Worm (Caenorhabditis elegans): ENCODE results near the gene vps-22.
A peak's percentile ranks its signal among the peaks of the same experiment; 100 is the strongest.

Gene vps-22

ce11 chrIII:4917960-4918712 is 44.2 kb downstream of the vps-22 start, which contains the start of gene rpb-8:
Gene rpb-8, minus strand, starts transcription at chrIII:4918008.
- TF ChIP-seq unc-62 (GFP tag; optimal IDR thresholded peaks at IDR 0.05) (no peak), sma-9 (GFP tag; optimal IDR thresholded peaks at IDR 0.05) (peak; percentile 13), sma-9 (tag; optimal IDR thresholded peaks at IDR 0.05) (no peak), lsy-2 (tag; optimal IDR thresholded peaks at IDR 0.05) (peak; percentile 14 to 75), blmp-1 (tag; optimal IDR thresholded peaks at IDR 0.05; ENCODE audit: insufficient read depth) (peak; percentile 18), nhr-6 (tag; optimal IDR thresholded peaks at IDR 0.05) (no peak), crh-2 (tag; optimal IDR thresholded peaks at IDR 0.05) (peak; percentile 45), skn-1 (tag; optimal IDR thresholded peaks at IDR 0.05) (no peak), ceh-16 (tag; optimal IDR thresholded peaks at IDR 0.05) (no peak), C34F6.9 (tag; optimal IDR thresholded peaks at IDR 0.05) (peak; percentile 64), unc-39 (tag; optimal IDR thresholded peaks at IDR 0.05) (no peak), zag-1 (tag; optimal IDR thresholded peaks at IDR 0.05) (no peak), ama-1 (optimal IDR thresholded peaks at IDR 0.05) (peak; percentile 44), mbf-1 (tag; optimal IDR thresholded peaks at IDR 0.05) (no peak), peb-1 (tag; optimal IDR thresholded peaks at IDR 0.05) (no peak), ztf-4 (tag; optimal IDR thresholded peaks at IDR 0.05) (no peak), alr-1 (tag; optimal IDR thresholded peaks at IDR 0.05) (no peak), egl-27 (tag; optimal IDR thresholded peaks at IDR 0.05) (no peak), snpc-4 (tag; optimal IDR thresholded peaks at IDR 0.05) (peak; percentile 13), sem-4 (tag; optimal IDR thresholded peaks at IDR 0.05) (no peak), F13H6.1 (tag; optimal IDR thresholded peaks at IDR 0.05) (peak; percentile 29), nhr-12 (tag; optimal IDR thresholded peaks at IDR 0.05) (no peak), gmeb-1 (tag; optimal IDR thresholded peaks at IDR 0.05) (peak; percentile 89), elt-1 (tag; optimal IDR thresholded peaks at IDR 0.05) (no peak), elt-3 (tag; optimal IDR thresholded peaks at IDR 0.05) (no peak), ceh-82 (tag; optimal IDR thresholded peaks at IDR 0.05) (no peak), ztf-1 (GFP tag; conservative IDR thresholded peaks at IDR 0.05) (no peak), lin-13 (GFP tag; optimal IDR thresholded peaks at IDR 0.05) (peak; percentile 46), mdl-1 (tag; optimal IDR thresholded peaks at IDR 0.05) (no peak), lin-39 (tag; optimal IDR thresholded peaks at IDR 0.05) (no peak), nhr-237 (tag; optimal IDR thresholded peaks at IDR 0.05) (no peak), nhr-129 (tag; optimal IDR thresholded peaks at IDR 0.05) (peak; percentile 55), Y55F3AM.14 (GFP tag; optimal IDR thresholded peaks at IDR 0.05) (no peak), ztf-11 (tag; optimal IDR thresholded peaks at IDR 0.05) (no peak), nhr-25 (tag; optimal IDR thresholded peaks at IDR 0.05) (peak; percentile 16), unc-55 (GFP tag; optimal IDR thresholded peaks at IDR 0.05) (peak; percentile 90), lin-11 (tag; optimal IDR thresholded peaks at IDR 0.05) (peak; percentile 1), aly-2 (tag; optimal IDR thresholded peaks at IDR 0.05) (no peak), ZK546.5 (tag; optimal IDR thresholded peaks at IDR 0.05) (no peak), sma-3 (GFP tag; optimal IDR thresholded peaks at IDR 0.05) (peak; percentile 18), nhr-21 (tag; optimal IDR thresholded peaks at IDR 0.05) (peak; percentile 3), fos-1 (tag; optimal IDR thresholded peaks at IDR 0.05) (peak; percentile 29), nhr-77 (tag; optimal IDR thresholded peaks at IDR 0.05) (no peak), nhr-11 (tag; optimal IDR thresholded peaks at IDR 0.05) (no peak), nhr-10 (tag; optimal IDR thresholded peaks at IDR 0.05) (no peak)

- no peak for TF ChIP-seq gmeb-1 (tag; optimal IDR thresholded peaks at IDR 0.05)
- TF ChIP-seq C34F6.9 (tag; optimal IDR thresholded peaks at IDR 0.05), result no peak
- TF ChIP-seq blmp-1 (tag; optimal IDR thresholded peaks at IDR 0.05; ENCODE audit: insufficient read depth), result no peak
- TF ChIP-seq Y55F3AM.14 (GFP tag; optimal IDR thresholded peaks at IDR 0.05), result no peak
- no peak for TF ChIP-seq unc-39 (tag; optimal IDR thresholded peaks at IDR 0.05)
- no peak for TF ChIP-seq nhr-10 (tag; optimal IDR thresholded peaks at IDR 0.05)
- TF ChIP-seq sem-4 (tag; optimal IDR thresholded peaks at IDR 0.05), result no peak
- no peak for TF ChIP-seq ama-1 (optimal IDR thresholded peaks at IDR 0.05)
- no peak for TF ChIP-seq nhr-129 (tag; optimal IDR thresholded peaks at IDR 0.05)
- TF ChIP-seq ztf-4 (tag; optimal IDR thresholded peaks at IDR 0.05), result no peak
- no peak for TF ChIP-seq ceh-16 (tag; optimal IDR thresholded peaks at IDR 0.05)
- TF ChIP-seq egl-27 (tag; optimal IDR thresholded peaks at IDR 0.05), result no peak
- no peak for TF ChIP-seq elt-3 (tag; optimal IDR thresholded peaks at IDR 0.05)
Observed at ce11 chrIII:4917077-4917476, 45.2 kb downstream of the vps-22 start, which contains the start of gene rars-1. Gene rars-1, minus strand, starts transcription at chrIII:4917177.

All from whole organism, L2 larva.